Fruit fly (Drosophila melanogaster) whole organism, adult: ENCODE results near the gene EMC5.
A peak's percentile ranks its signal among the peaks of the same experiment; 100 is the strongest.

ENCODE experiments used
- CG11617 ChIP-seq: fragments of 200-800 bp; sonication (Bioruptor generic); optimal IDR thresholded peaks from 2 replicates; lab custom pipeline; 2017; ENCODE audit warnings: mild to moderate bottlenecking, missing biosample characterization, missing genetic modification reagents, missing genetic modification characterization
- CG12768 ChIP-seq: fragments of 200-800 bp; sonication (Bioruptor generic); optimal IDR thresholded peaks from 2 replicates; lab custom pipeline; 2017; ENCODE audit warnings: missing biosample characterization, missing genetic modification characterization, mild to moderate bottlenecking, moderate library complexity, missing genetic modification reagents
- CG14711 ChIP-seq: fragments of 200-800 bp; sonication (Bioruptor generic); optimal IDR thresholded peaks from 2 replicates; lab custom pipeline; 2018; ENCODE audit warnings: missing biosample characterization, mild to moderate bottlenecking, missing genetic modification characterization, moderate library complexity
- CG1620 ChIP-seq: fragments of 200-800 bp; sonication (Bioruptor generic); optimal IDR thresholded peaks from 2 replicates; lab custom pipeline; 2016; ENCODE audit warnings: missing biosample characterization, missing genetic modification characterization
- CG33017 ChIP-seq: fragments of 200-800 bp; sonication (Bioruptor generic); optimal IDR thresholded peaks from 2 replicates; lab custom pipeline; 2018; ENCODE audit warnings: missing biosample characterization, mild to moderate bottlenecking, missing genetic modification characterization, moderate library complexity
- CG5204 ChIP-seq: fragments of 200-800 bp; sonication (Bioruptor generic); optimal IDR thresholded peaks from 2 replicates; lab custom pipeline; 2016; ENCODE audit warnings: missing biosample characterization, missing genetic modification characterization
- CG7045 ChIP-seq: fragments of 200-800 bp; sonication (Bioruptor generic); optimal IDR thresholded peaks from 2 replicates; lab custom pipeline; 2017; ENCODE audit warnings: missing biosample characterization, mild to moderate bottlenecking, missing genetic modification characterization
- CG7101 ChIP-seq: fragments of 200-800 bp; sonication (Bioruptor generic); optimal IDR thresholded peaks from 2 replicates; lab custom pipeline; 2018; ENCODE audit warnings: missing biosample characterization, mild to moderate bottlenecking, missing genetic modification characterization, moderate library complexity
- Clk ChIP-seq: fragments of 200-800 bp; sonication (Bioruptor generic); optimal IDR thresholded peaks from 2 replicates; lab custom pipeline; 2017; ENCODE audit warnings: missing biosample characterization, missing genetic modification characterization
- Crg-1 ChIP-seq: fragments of 200-800 bp; sonication (Bioruptor generic); optimal IDR thresholded peaks from 2 replicates; lab custom pipeline; 2016; ENCODE audit warnings: missing biosample characterization, missing genetic modification characterization
- Hr96 ChIP-seq: fragments of 200-800 bp; sonication (Bioruptor generic); optimal IDR thresholded peaks from 2 replicates; lab custom pipeline; 2016; ENCODE audit warnings: missing biosample characterization, missing genetic modification characterization
- Mnt ChIP-seq: fragments of 200-800 bp; sonication (Bioruptor generic); optimal IDR thresholded peaks from 2 replicates; lab custom pipeline; 2016; ENCODE audit warnings: missing biosample characterization, mild to moderate bottlenecking, missing genetic modification characterization
- bab1 ChIP-seq: fragments of 200-800 bp; sonication (Bioruptor generic); optimal IDR thresholded peaks from 3 replicates; lab custom pipeline; 2019; ENCODE audit warnings: missing biosample characterization, mild to moderate bottlenecking, missing genetic modification characterization, moderate library complexity
- cic ChIP-seq: fragments of 200-800 bp; sonication (Bioruptor generic); optimal IDR thresholded peaks from 2 replicates; lab custom pipeline; 2017; ENCODE audit warnings: missing biosample characterization, mild to moderate bottlenecking, missing genetic modification characterization, moderate library complexity
- cnc ChIP-seq, 2 experiments: fragments of >200 bp; optimal IDR thresholded peaks; 2 replicates each; lab custom pipeline; 2017
- kay ChIP-seq: fragments of 200-800 bp; sonication (Bioruptor generic); peaks from one replicate; lab custom pipeline; 2016; ENCODE audit warnings: missing biosample characterization, missing genetic modification characterization, borderline replicate concordance
- ovo ChIP-seq: fragments of 200-800 bp; sonication (Bioruptor generic); optimal IDR thresholded peaks from 2 replicates; lab custom pipeline; 2016; ENCODE audit warnings: missing biosample characterization, missing genetic modification characterization
- pad ChIP-seq: fragments of 200-800 bp; sonication (Bioruptor generic); optimal IDR thresholded peaks from 3 replicates; lab custom pipeline; 2017; ENCODE audit warnings: missing biosample characterization, missing genetic modification characterization, mild to moderate bottlenecking, moderate library complexity, missing genetic modification reagents
- tj ChIP-seq: fragments of 200-800 bp; sonication (Bioruptor generic); optimal IDR thresholded peaks from 3 replicates; lab custom pipeline; 2017; ENCODE audit warnings: missing biosample characterization, mild to moderate bottlenecking, missing genetic modification characterization, moderate library complexity
- toe ChIP-seq: fragments of 200-800 bp; sonication (Bioruptor generic); optimal IDR thresholded peaks from 2 replicates; lab custom pipeline; 2016; ENCODE audit warnings: missing biosample characterization, missing genetic modification characterization

The EMC5 gene

dm6 chr2L:18990133-18990532 is 2.6 kb downstream of the EMC5 start, which contains the start of gene CG15170:
Gene CG15170 (minus strand): TSS chr2L:18990233.
- TF ChIP-seq CG12768 (GFP tag; lab: Kevin White, UChicago) (no peak), cic (GFP tag; lab: Kevin White, UChicago) (no peak)

dm6 chr2L:18990720-18991119 is 3.2 kb downstream of the EMC5 start, which contains the start of gene CG15169:
Gene CG15169 (plus strand): TSS chr2L:18991020.
- TF ChIP-seq toe (GFP tag; lab: Kevin White, UChicago): no peak
- TF ChIP-seq tj (GFP tag; lab: Kevin White, UChicago): no peak
- TF ChIP-seq CG12768 (GFP tag; lab: Kevin White, UChicago): no peak
- TF ChIP-seq kay (GFP tag; lab: Kevin White, UChicago): no peak
- no peak for TF ChIP-seq Mnt (GFP tag; lab: Kevin White, UChicago)
- TF ChIP-seq Hr96: no peak
- TF ChIP-seq cic (GFP tag; lab: Kevin White, UChicago): no peak
- no peak for TF ChIP-seq CG7045 (GFP tag; lab: Kevin White, UChicago)
- no peak for TF ChIP-seq Crg-1
- TF ChIP-seq CG1620 (GFP tag; lab: Kevin White, UChicago): no peak
- TF ChIP-seq bab1: no peak
- no peak for TF ChIP-seq CG14711 (tag; lab: Kevin White, UChicago)
- TF ChIP-seq Clk (GFP tag; lab: Kevin White, UChicago): no peak
- TF ChIP-seq CG33017 (tag; lab: Kevin White, UChicago): no peak
- TF ChIP-seq CG5204: no peak
- no peak for TF ChIP-seq CG7101 (tag; lab: Kevin White, UChicago)

- TF ChIP-seq kay (GFP tag; lab: Kevin White, UChicago) (peak; percentile 87), ovo (GFP tag; lab: Kevin White, UChicago) (no peak)
Measured at dm6 chr2L:18992196-18992595, 4.7 kb downstream of the EMC5 start, which contains the start of gene CG46465. Gene CG46465 (plus strand): TSS chr2L:18992496.

- TF ChIP-seq CG33017 (tag; lab: Kevin White, UChicago): no peak
- no peak for TF ChIP-seq tj (GFP tag; lab: Kevin White, UChicago)
- peak; percentile 79 for TF ChIP-seq cic (GFP tag; lab: Kevin White, UChicago)
- TF ChIP-seq pad (GFP tag; lab: Kevin White, UChicago): no peak
- no peak for TF ChIP-seq CG14711 (tag; lab: Kevin White, UChicago)
- peak; percentile 48 for TF ChIP-seq Mnt (GFP tag; lab: Kevin White, UChicago)
- no peak for TF ChIP-seq Clk (GFP tag; lab: Kevin White, UChicago)
- no peak for TF ChIP-seq CG7045 (GFP tag; lab: Kevin White, UChicago)
- TF ChIP-seq CG11617 (GFP tag; lab: Kevin White, UChicago): no peak
- TF ChIP-seq CG12768 (GFP tag; lab: Kevin White, UChicago): no peak
- TF ChIP-seq kay (GFP tag; lab: Kevin White, UChicago): peak; percentile 92
- TF ChIP-seq CG5204: no peak
- TF ChIP-seq Crg-1: no peak
- TF ChIP-seq CG7101 (tag; lab: Kevin White, UChicago): no peak
- TF ChIP-seq Hr96: no peak
- TF ChIP-seq CG1620 (GFP tag; lab: Kevin White, UChicago): no peak
- no peak for TF ChIP-seq cnc (optimal IDR thresholded peaks at IDR 0.05; lab: Kevin White, UChicago)
- TF ChIP-seq toe (GFP tag; lab: Kevin White, UChicago): no peak
- no peak for TF ChIP-seq ovo (GFP tag; lab: Kevin White, UChicago)
- no peak for TF ChIP-seq bab1
Measured at dm6 chr2L:18995660-18996417, 8.3 kb downstream of the EMC5 start, which contains the start of gene CG10650. Gene CG10650 (minus strand): TSS chr2L:18995934.

dm6 chr2L:18997148-18997547 is 9.6 kb downstream of the EMC5 start, which contains the start of gene CG31792:
Gene CG31792 (plus strand): TSS chr2L:18997448.
- TF ChIP-seq cnc (optimal IDR thresholded peaks at IDR 0.05; lab: Kevin White, UChicago): no peak
- TF ChIP-seq cic (GFP tag; lab: Kevin White, UChicago): no peak
- TF ChIP-seq Hr96: no peak
- no peak for TF ChIP-seq Crg-1
- TF ChIP-seq CG5204: no peak
- no peak for TF ChIP-seq CG7101 (tag; lab: Kevin White, UChicago)
- no peak for TF ChIP-seq Mnt (GFP tag; lab: Kevin White, UChicago)
- TF ChIP-seq toe (GFP tag; lab: Kevin White, UChicago): no peak
- no peak for TF ChIP-seq pad (GFP tag; lab: Kevin White, UChicago)
- TF ChIP-seq CG14711 (tag; lab: Kevin White, UChicago): no peak
- TF ChIP-seq bab1: no peak
- no peak for TF ChIP-seq CG33017 (tag; lab: Kevin White, UChicago)
- TF ChIP-seq tj (GFP tag; lab: Kevin White, UChicago): no peak
- TF ChIP-seq CG11617 (GFP tag; lab: Kevin White, UChicago): no peak
- TF ChIP-seq CG12768 (GFP tag; lab: Kevin White, UChicago): no peak

- TF ChIP-seq toe (GFP tag; lab: Kevin White, UChicago): no peak
- TF ChIP-seq CG7101 (tag; lab: Kevin White, UChicago): no peak
- no peak for TF ChIP-seq pad (GFP tag; lab: Kevin White, UChicago)
- no peak for TF ChIP-seq Clk (GFP tag; lab: Kevin White, UChicago)
- TF ChIP-seq CG7045 (GFP tag; lab: Kevin White, UChicago): no peak
- no peak for TF ChIP-seq Hr96
- no peak for TF ChIP-seq CG14711 (tag; lab: Kevin White, UChicago)
- TF ChIP-seq CG5204: no peak
- no peak for TF ChIP-seq tj (GFP tag; lab: Kevin White, UChicago)
- TF ChIP-seq bab1: no peak
- no peak for TF ChIP-seq ovo (GFP tag; lab: Kevin White, UChicago)
- no peak for TF ChIP-seq CG33017 (tag; lab: Kevin White, UChicago)
- no peak for TF ChIP-seq CG12768 (GFP tag; lab: Kevin White, UChicago)
- TF ChIP-seq kay (GFP tag; lab: Kevin White, UChicago): no peak
- no peak for TF ChIP-seq CG11617 (GFP tag; lab: Kevin White, UChicago)
- no peak for TF ChIP-seq cic (GFP tag; lab: Kevin White, UChicago)
Measured at dm6 chr2L:19002468-19002867, 15.0 kb downstream of the EMC5 start.
